Worm (Caenorhabditis elegans) whole organism, dauer: ENCODE measurements around the gene F45D3.1.

Experiments used
- unc-62 ChIP-seq: sonication (generic microtip); optimal IDR thresholded peaks from 2 replicates; lab custom pipeline; 2017; ENCODE audit warnings: missing biosample characterization, missing genetic modification reagents, missing genetic modification characterization

The F45D3.1 gene

DNA sequence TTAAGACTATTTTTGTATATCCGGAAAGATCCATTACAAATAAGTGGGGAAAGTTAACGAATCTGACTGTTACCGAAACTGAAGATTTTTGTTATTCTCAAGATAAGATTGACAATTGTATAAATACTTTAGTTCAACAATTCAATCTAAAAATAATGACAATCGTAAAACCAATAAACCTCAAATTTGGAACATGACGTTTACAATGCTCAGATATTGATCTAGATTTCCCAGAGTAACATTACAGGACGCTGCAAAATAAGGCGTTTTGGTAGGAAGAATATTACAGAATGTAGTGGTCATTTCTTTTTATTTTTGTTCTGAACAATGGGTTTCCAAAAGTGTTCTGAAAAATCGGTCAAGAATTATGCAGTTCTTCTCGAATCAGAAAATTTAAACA lies at the start of gene F45D3.1:
TSS of gene F45D3.1 (plus strand) at position 301 of the 400 bp plus-strand sequence.
- TF ChIP-seq unc-62 (GFP tag; lab: Kevin White, UChicago) = no peak

DNA sequence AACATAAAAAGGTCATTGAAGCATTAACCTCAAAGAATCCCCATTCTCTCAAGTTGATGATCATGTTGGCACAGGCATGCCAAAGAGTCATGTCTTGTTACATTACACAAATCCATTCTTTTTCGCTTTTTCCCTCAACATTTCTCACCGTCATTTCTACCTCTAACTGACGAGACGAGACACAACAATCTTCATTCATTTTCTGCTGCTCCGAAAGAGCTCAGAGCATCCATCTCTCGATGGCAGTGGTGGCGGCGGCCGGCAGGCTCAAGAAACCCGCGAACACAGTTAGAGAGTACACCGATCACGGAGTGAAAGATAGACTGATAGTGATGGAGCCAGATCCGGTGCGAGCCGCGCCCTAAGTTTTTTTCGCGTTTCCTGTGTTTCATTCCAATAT lies 49.7 kb upstream of the F45D3.1 start:
- no peak for TF ChIP-seq unc-62 (GFP tag; lab: Kevin White, UChicago)

ce11 chrV:12478111-12478510 lies 48.7 kb upstream of the F45D3.1 start, which contains the start of gene atn-1:
Gene atn-1 (plus strand): TSS chrV:12478411.
- TF ChIP-seq unc-62 (GFP tag; lab: Kevin White, UChicago) = no peak

DNA sequence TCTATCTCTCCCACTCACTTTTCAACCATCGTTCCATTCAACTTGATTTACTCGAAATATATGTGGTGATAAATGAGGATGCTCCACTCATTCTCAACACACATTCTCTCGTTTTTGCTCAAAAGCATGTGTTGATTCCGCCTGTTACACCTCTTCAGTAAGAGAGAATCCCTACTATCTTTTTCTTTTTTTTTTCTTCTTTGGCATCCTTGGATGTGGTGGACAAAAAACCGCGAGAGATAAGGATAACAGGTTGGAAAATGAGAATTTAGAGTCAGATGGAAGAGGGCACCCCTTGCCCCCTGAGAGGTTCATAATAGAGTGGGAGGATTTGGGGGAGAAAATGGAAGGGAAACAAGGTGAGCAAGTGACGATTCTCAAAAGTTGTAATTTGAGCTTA lies 47.9 kb upstream of the F45D3.1 start:
- no peak for TF ChIP-seq unc-62 (GFP tag; lab: Kevin White, UChicago)

DNA sequence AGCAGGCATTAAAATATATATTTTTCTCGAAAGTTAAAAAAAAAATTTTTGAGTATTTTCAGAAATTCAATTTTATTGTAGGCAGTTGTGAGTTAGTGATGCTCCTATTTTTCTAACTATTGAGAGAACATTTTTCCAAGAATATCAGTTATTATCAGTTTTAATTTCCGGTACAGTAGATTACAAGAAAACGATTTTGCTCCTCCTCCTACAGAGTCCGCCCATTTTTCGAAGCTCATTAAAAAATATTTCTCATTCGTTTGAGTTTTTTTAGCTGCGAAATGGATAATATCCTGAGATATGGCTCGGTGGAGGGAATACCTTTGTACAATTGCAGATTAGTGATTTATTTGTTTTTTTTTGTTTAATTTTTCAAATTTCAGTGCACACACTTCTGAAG lies 42.3 kb upstream of the F45D3.1 start, which contains the start of gene srt-39:
TSS of gene srt-39 (plus strand) at position 301 of the 400 bp plus-strand sequence.
- TF ChIP-seq unc-62 (GFP tag; lab: Kevin White, UChicago) = no peak

- TF ChIP-seq unc-62 (GFP tag; lab: Kevin White, UChicago) = no peak
Measured at ce11 chrV:12486934-12487333, 39.9 kb upstream of the F45D3.1 start, which contains the start of gene inx-11. Gene inx-11 (plus strand): TSS chrV:12487234.

- TF ChIP-seq unc-62 (GFP tag; lab: Kevin White, UChicago) = no peak
Measured at ce11 chrV:12488002-12488401, 38.9 kb upstream of the F45D3.1 start.

DNA sequence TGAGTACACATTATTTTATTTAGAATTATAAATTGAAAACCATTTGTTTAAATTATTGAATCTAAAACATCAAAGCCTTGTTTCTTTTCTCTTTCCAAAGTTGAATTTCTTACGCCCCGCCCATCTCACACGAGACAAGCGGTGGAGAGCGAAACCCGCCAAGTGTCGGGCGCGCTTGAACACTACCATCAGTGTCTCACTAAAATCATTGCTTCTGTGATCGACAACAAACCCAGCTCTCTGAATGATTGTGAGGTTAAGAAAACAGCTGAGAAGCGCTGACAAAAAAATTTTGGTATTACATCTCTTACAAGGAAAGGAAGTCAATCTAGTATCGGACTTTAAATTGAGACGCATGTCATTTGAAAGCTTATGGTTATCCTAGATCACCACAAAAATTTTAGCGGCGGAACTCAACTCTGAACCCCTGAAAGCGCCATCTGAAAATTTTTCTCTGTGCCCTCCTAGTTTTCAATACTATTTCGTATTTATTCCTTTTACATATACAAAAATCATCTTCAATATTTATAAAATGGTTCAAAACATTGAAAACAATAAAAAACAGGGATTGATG lies 35.7 kb upstream of the F45D3.1 start:
- TF ChIP-seq unc-62 (GFP tag; lab: Kevin White, UChicago) = no peak

ce11 chrV:12494522-12494921 lies 32.3 kb upstream of the F45D3.1 start, which contains the start of gene mrps-11:
Gene mrps-11 (minus strand): TSS chrV:12494622.
- TF ChIP-seq unc-62 (GFP tag; lab: Kevin White, UChicago) = no peak

DNA sequence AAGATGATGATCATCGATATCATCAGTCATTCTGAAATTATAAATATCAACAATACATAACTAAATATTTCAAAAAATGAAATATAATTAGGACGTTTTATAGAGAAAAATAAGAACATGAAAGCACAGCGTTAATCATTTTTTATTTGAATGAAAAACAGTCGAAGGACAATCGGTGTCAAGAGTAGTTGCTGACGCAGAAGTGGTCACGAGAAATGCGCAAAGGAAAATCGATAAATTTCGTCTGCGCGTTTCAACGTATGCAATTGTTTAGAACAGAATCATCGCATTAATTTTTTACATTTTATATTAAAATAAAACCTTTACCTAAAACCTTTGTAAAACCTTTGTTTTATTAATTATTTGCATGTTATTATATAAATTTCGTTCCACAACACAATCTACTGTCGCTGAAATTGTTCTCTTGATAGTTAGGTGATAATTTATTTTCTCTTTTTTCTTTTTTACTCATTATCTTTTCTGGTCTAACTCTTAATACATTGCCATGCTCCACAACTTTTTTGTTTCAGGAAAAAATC lies 29.1 kb upstream of the F45D3.1 start, which contains the start of the genes W04D2.4 and rbm-25:
TSS of gene W04D2.4 (minus strand) at position 31 of the 539 bp plus-strand sequence.
TSS of gene rbm-25 (plus strand) at position 489 of the 539 bp plus-strand sequence.
- no peak for TF ChIP-seq unc-62 (GFP tag; lab: Kevin White, UChicago)

DNA sequence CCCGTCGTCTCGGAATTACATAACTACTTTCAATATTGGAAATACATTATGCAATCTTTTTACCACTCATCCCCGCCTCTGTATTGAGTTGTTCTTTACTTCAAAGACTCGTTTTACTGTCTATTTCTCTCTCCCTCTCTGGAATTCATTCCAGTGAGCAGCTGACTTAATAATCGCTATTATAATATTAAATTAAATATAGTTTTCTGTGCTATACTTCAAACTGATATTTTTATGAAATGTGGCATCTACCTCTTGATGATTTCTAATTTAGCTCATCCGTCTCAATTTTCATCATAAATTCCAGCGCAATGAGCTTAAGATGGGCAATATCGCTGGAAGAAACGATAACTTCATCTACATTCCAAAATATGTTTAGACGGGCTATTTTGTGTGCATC lies 23.4 kb upstream of the F45D3.1 start, which contains the start of gene T28H10.1:
TSS of gene T28H10.1 (plus strand) at position 301 of the 400 bp plus-strand sequence.
- no peak for TF ChIP-seq unc-62 (GFP tag; lab: Kevin White, UChicago)

DNA sequence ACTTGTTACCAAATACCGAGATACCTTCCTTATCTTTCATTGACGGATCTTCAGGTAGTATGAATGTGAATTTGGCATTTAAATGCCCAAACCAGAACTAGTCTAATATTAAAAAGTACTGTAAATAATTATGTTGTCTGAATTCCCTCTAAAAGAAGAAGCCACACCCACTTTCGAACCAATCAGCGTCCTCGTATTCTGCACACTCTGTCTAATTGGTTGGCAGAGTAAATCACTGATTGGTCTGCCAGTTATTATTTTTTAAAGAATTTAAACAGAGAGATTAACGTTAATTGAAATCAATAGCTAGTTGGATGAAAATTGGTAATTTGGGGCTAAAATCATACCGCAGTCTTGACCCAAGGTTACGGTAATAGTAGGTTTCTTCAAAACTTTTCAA lies 21.1 kb upstream of the F45D3.1 start:
- TF ChIP-seq unc-62 (GFP tag; lab: Kevin White, UChicago) = no peak

DNA sequence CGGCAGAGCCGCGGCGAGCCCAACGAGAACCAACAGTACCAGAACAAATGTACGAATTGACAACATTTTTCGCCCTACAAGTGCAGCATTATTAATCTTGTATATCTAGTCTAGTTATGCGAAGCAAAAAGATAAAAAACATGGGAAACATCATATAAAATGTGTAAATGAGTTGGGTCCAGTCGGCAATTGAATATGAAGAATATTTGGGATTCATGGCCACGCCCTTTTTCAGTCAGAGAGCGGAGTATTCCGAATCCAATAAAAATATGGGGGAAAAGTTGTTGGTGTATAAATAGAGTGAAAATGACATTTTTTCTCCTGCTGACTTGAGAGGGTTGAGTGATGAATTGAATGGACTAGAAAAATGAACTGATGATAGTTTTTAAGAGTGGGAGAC lies 20.7 kb upstream of the F45D3.1 start, which contains the start of gene nlp-46:
TSS of gene nlp-46 (minus strand) at position 101 of the 400 bp plus-strand sequence.
- no peak for TF ChIP-seq unc-62 (GFP tag; lab: Kevin White, UChicago)

- no peak for TF ChIP-seq unc-62 (GFP tag; lab: Kevin White, UChicago)
Measured at ce11 chrV:12511946-12512345, 14.9 kb upstream of the F45D3.1 start.

ce11 chrV:12512773-12513172 lies 14.1 kb upstream of the F45D3.1 start, which contains the start of the genes T28H10.2 and lgmn-1:
Gene T28H10.2 (minus strand): TSS chrV:12512949.
Gene lgmn-1 (plus strand): TSS chrV:12513056.
- no peak for TF ChIP-seq unc-62 (GFP tag; lab: Kevin White, UChicago)

DNA sequence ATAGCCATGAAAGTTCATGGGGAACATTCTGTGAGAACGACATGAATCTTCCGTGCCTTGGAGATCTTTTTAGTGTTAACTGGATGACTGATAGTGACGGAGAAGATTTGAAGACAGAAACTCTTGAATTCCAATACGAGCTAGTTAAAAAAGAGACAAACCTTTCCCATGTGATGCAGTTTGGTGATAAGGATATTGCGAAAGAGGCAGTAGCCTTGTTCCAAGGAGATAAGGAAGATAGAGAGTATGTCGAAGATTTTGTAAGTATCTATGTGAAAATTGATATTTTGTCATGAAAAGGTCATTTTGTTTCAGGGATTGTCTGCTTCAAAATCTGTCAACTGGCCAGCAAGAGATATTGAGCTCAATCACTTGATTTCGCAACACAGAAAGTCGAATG lies 13.0 kb upstream of the F45D3.1 start:
- TF ChIP-seq unc-62 (GFP tag; lab: Kevin White, UChicago) = no peak

ce11 chrV:12517148-12517547 lies 9.7 kb upstream of the F45D3.1 start, which contains the start of gene cal-1:
Gene cal-1 (minus strand): TSS chrV:12517248.
- TF ChIP-seq unc-62 (GFP tag; lab: Kevin White, UChicago) = no peak
